Fruit fly (Drosophila melanogaster): ENCODE data around the gene CG45066.

dm6 chr3L:3134064-3134545 is 23.1 kb upstream of the CG45066 start:
- TF ChIP-seq pan (optimal IDR thresholded peaks at IDR 0.05) (no peak), EcR (GFP tag; optimal IDR thresholded peaks at IDR 0.05) (no peak), psq (optimal IDR thresholded peaks at IDR 0.05) (no peak), Dll (optimal IDR thresholded peaks at IDR 0.05) (no peak), CG8478 (optimal IDR thresholded peaks at IDR 0.05) (no peak)
